Fruit fly (Drosophila melanogaster): ENCODE data around the gene CG18404.

- TF ChIP-seq CG6854 (GFP tag; optimal IDR thresholded peaks at IDR 0.05): no peak
- TF ChIP-seq vri (GFP tag; optimal IDR thresholded peaks at IDR 0.05): no peak
- TF ChIP-seq CG16779 (tag; optimal IDR thresholded peaks at IDR 0.05): no peak
Observed at dm6 chr3R:30249283-30249682, 3.7 kb upstream of the CG18404 start, which contains the start of gene CG34299.
